Worm (Caenorhabditis elegans) whole organism, midembryonic: Measurements from ENCODE around the gene toca-1.

Experiments
- T22C8.4 ChIP-seq: fragments of 200-800 bp; sonication (Bioruptor generic); IDR thresholded peaks from 2 replicates; pipeline ENCODE4 v1.3.6; 2022; ENCODE audit warnings: missing genetic modification characterization, missing compliant biosample characterization
- cog-1 ChIP-seq: sonication (generic microtip); optimal IDR thresholded peaks from 2 replicates; lab custom pipeline; 2016; ENCODE audit warnings: missing genetic modification characterization, missing compliant biosample characterization
- flt-1 ChIP-seq: fragments of 200-800 bp; sonication (Bioruptor generic); IDR thresholded peaks from 2 replicates; pipeline ENCODE4 v1.3.6; 2022; ENCODE audit warnings: missing genetic modification characterization, missing compliant biosample characterization
- klf-2 ChIP-seq: fragments of 200-800 bp; sonication (Bioruptor generic); conservative IDR thresholded peaks from 2 replicates; pipeline ENCODE4 v1.3.6; 2022; ENCODE audit warnings: missing genetic modification reagents, missing genetic modification characterization, missing compliant biosample characterization
- ref-1 ChIP-seq: fragments of 200-800 bp; sonication (Bioruptor generic); conservative IDR thresholded peaks from 2 replicates; pipeline ENCODE4 v1.3.6; 2022; ENCODE audit warnings: missing genetic modification reagents, missing genetic modification characterization, missing compliant biosample characterization
- ztf-23 ChIP-seq: fragments of 200-800 bp; sonication (Bioruptor generic); IDR thresholded peaks from 2 replicates; pipeline ENCODE4 v1.3.6; 2022; ENCODE audit warnings: missing genetic modification reagents, missing genetic modification characterization, missing compliant biosample characterization
- ztf-29 ChIP-seq: fragments of 200-800 bp; sonication (Bioruptor generic); IDR thresholded peaks from 2 replicates; pipeline ENCODE4 v1.3.6; 2022; ENCODE audit warnings: missing genetic modification reagents, missing genetic modification characterization, missing compliant biosample characterization

ce11 chrX:1522068-1522467, 781 bp upstream of the toca-1 start:
- TF ChIP-seq cog-1 (tag; lab: Kevin White, UChicago) (no peak), flt-1 (no peak), ref-1 (no peak), T22C8.4 (GFP tag; lab: Robert Waterston, UW) (no peak), ztf-23 (no peak), klf-2 (GFP tag; lab: Robert Waterston, UW) (no peak), ztf-29 (GFP tag; lab: Robert Waterston, UW) (no peak)
